Worm (Caenorhabditis elegans) whole organism, early embryonic: ENCODE data around the gene F54F7.2.

ENCODE experiments used
- B0310.2 ChIP-seq: sonication (generic microtip); optimal IDR thresholded peaks from 2 replicates; lab custom pipeline; 2016; ENCODE audit warnings: mild to moderate bottlenecking, missing genetic modification characterization, missing compliant biosample characterization
- F13C5.2 ChIP-seq: sonication (generic microtip); optimal IDR thresholded peaks from 2 replicates; lab custom pipeline; 2017; ENCODE audit warnings: mild to moderate bottlenecking, missing genetic modification characterization, inconsistent platforms, missing compliant biosample characterization
- aly-1 ChIP-seq: sonication (generic microtip); optimal IDR thresholded peaks from 2 replicates; lab custom pipeline; 2016; ENCODE audit warnings: missing genetic modification characterization, missing compliant biosample characterization
- ama-1 ChIP-seq: fragments of 150-350 bp; optimal IDR thresholded peaks from 2 replicates; lab custom pipeline; 2014
- ceh-13 ChIP-seq: fragments of 200-800 bp; sonication (Bioruptor generic); optimal IDR thresholded peaks from 2 replicates; lab custom pipeline; 2018; ENCODE audit warnings: mild to moderate bottlenecking, missing genetic modification characterization, missing compliant biosample characterization
- ceh-36 ChIP-seq: sonication (generic microtip); optimal IDR thresholded peaks from 2 replicates; lab custom pipeline; 2016; ENCODE audit warnings: missing genetic modification characterization, inconsistent platforms, missing compliant biosample characterization
- ets-7 ChIP-seq: sonication (generic microtip); optimal IDR thresholded peaks from 2 replicates; lab custom pipeline; 2016; ENCODE audit warnings: missing genotype, missing genetic modification characterization, missing compliant biosample characterization
- flt-1 ChIP-seq: fragments of 200-800 bp; sonication (Bioruptor generic); IDR thresholded peaks from 2 replicates; pipeline ENCODE4 v1.3.6; 2022; ENCODE audit warnings: missing genetic modification characterization, missing compliant biosample characterization
- hmbx-1 ChIP-seq: sonication (generic microtip); optimal IDR thresholded peaks from 2 replicates; lab custom pipeline; 2016; ENCODE audit warnings: mild to moderate bottlenecking, missing genetic modification characterization, missing compliant biosample characterization
- hmg-4 ChIP-seq: fragments of 200-800 bp; sonication (Bioruptor generic); optimal IDR thresholded peaks from 2 replicates; lab custom pipeline; 2018; ENCODE audit warnings: mild to moderate bottlenecking, missing genetic modification characterization, missing compliant biosample characterization
- hnd-1 ChIP-seq: sonication (generic microtip); optimal IDR thresholded peaks from 2 replicates; lab custom pipeline; 2016; ENCODE audit warnings: missing genetic modification characterization, missing compliant biosample characterization
- pes-1 ChIP-seq: fragments of 200-800 bp; sonication (Bioruptor generic); IDR thresholded peaks from 2 replicates; pipeline ENCODE4 v1.3.6; 2022; ENCODE audit warnings: missing genetic modification reagents, missing genetic modification characterization, missing compliant biosample characterization
- scrt-1 ChIP-seq: fragments of 200-800 bp; sonication (Bioruptor generic); IDR thresholded peaks from 2 replicates; pipeline ENCODE4 v1.3.6; 2022; ENCODE audit warnings: missing genetic modification characterization, missing compliant biosample characterization
- sea-1 ChIP-seq: fragments of 200-800 bp; sonication (Bioruptor generic); conservative IDR thresholded peaks from 2 replicates; pipeline ENCODE4 v1.3.6; 2022; ENCODE audit warnings: missing genetic modification characterization, missing compliant biosample characterization
- tbx-11 ChIP-seq: fragments of 200-800 bp; sonication (Bioruptor generic); IDR thresholded peaks from 2 replicates; pipeline ENCODE4 v1.3.6; 2022; ENCODE audit warnings: missing genetic modification characterization, missing compliant biosample characterization
- tbx-37 ChIP-seq: fragments of 200-800 bp; sonication (Bioruptor generic); conservative IDR thresholded peaks from 2 replicates; pipeline ENCODE4 v1.3.6; 2022; ENCODE audit warnings: missing genetic modification reagents, missing genetic modification characterization, missing compliant biosample characterization
- tra-4 ChIP-seq: sonication (generic microtip); optimal IDR thresholded peaks from 2 replicates; lab custom pipeline; 2017; ENCODE audit warnings: missing genetic modification characterization, missing compliant biosample characterization

Gene F54F7.2

DNA sequence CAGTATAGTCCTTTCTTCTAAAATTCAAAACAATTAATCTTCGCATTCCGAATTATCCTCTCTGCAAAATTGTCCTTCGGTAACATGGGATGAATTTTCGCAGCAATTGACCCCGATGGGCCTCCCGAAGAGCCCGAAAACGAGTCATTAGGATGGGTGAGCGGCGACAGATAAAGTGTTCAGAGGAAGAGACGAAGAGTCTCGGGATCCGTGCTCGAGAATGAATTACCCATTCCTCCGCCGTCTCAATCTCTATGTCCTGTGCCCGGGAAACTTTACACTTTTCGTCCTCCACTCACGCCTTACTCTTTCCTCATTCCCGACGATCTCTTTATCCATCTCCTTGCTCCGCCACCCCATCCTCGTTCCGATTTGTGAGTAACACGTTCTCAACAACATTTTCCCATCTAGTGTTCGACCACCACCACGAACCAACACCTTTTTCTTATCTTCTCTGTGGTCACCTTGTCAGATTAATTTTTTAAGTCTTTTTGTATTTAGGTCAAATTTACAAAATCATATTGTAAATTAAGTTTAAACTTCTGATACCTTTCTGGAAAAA, 22.2 kb upstream of the F54F7.2 start:
- TF ChIP-seq scrt-1 (GFP tag; lab: Robert Waterston, UW) (no peak), hmg-4 (GFP tag; lab: Kevin White, UChicago) (no peak), sea-1 (GFP tag; lab: Robert Waterston, UW) (no peak), ceh-13 (GFP tag; lab: Kevin White, UChicago) (no peak), B0310.2 (no peak), tra-4 (tag; lab: Kevin White, UChicago) (no peak), F13C5.2 (tag; lab: Kevin White, UChicago) (no peak), tbx-37 (GFP tag; lab: Robert Waterston, UW) (no peak), ama-1 (no peak), flt-1 (GFP tag; lab: Robert Waterston, UW) (no peak), ets-7 (no peak), tbx-11 (GFP tag; lab: Robert Waterston, UW) (no peak), ceh-36 (no peak), hmbx-1 (no peak), pes-1 (GFP tag; lab: Robert Waterston, UW) (no peak), aly-1 (no peak), hnd-1 (tag; lab: Kevin White, UChicago) (no peak)

DNA sequence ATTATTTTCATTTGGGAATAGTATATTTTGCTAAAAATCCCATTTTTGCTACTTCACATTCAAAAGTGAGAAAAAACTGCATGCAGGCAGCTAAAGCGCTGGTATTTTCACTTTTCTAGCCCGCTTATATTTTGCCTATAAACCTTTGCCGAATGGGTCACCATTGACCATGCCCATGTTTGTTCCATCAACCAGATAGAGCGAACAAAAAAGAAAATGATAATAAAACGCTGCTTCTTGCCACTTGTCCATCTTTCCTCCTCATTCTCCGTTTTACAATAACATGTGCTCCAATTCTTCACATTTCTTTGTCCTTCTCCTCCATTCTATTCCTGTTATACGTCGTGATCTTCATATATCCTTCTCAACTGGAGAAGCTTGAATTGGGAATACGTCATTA, 19.8 kb upstream of the F54F7.2 start, which contains the start of gene tag-241:
tag-241 (plus strand) TSS at position 301 of the 400 bp plus-strand sequence.
- TF ChIP-seq hmg-4 (GFP tag; lab: Kevin White, UChicago) (no peak), ama-1 (no peak), ets-7 (no peak), ceh-13 (GFP tag; lab: Kevin White, UChicago) (no peak), ceh-36 (no peak), scrt-1 (GFP tag; lab: Robert Waterston, UW) (no peak), tra-4 (tag; lab: Kevin White, UChicago) (no peak), tbx-37 (GFP tag; lab: Robert Waterston, UW) (no peak), hnd-1 (tag; lab: Kevin White, UChicago) (no peak), tbx-11 (GFP tag; lab: Robert Waterston, UW) (no peak), hmbx-1 (no peak), sea-1 (GFP tag; lab: Robert Waterston, UW) (no peak), F13C5.2 (tag; lab: Kevin White, UChicago) (no peak), flt-1 (GFP tag; lab: Robert Waterston, UW) (no peak), B0310.2 (no peak), pes-1 (GFP tag; lab: Robert Waterston, UW) (no peak), aly-1 (no peak)

DNA sequence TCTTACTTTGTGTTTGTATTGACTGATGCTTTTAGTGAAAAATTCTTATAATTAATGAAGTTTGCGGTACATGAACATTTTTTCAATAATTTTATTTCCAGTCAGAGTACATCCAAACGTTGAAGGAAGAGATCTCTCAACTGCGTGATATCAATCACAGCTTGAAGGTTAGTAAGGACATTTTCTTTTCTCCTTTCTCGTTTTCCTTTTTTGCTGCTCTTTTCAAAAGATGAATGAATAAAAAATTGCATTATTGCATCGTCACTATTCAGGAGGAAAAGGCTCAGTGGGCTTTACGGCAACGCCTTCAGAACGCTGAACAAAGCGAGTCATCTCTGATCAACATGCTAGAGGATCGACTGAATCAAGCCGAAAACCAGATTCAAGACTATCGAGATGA, 16.6 kb upstream of the F54F7.2 start:
- TF ChIP-seq B0310.2 (no peak), scrt-1 (GFP tag; lab: Robert Waterston, UW) (no peak), sea-1 (GFP tag; lab: Robert Waterston, UW) (no peak), hmbx-1 (no peak), F13C5.2 (tag; lab: Kevin White, UChicago) (no peak), ceh-13 (GFP tag; lab: Kevin White, UChicago) (no peak), hnd-1 (tag; lab: Kevin White, UChicago) (no peak), ama-1 (no peak), flt-1 (GFP tag; lab: Robert Waterston, UW) (no peak), tbx-37 (GFP tag; lab: Robert Waterston, UW) (no peak), tra-4 (tag; lab: Kevin White, UChicago) (no peak), pes-1 (GFP tag; lab: Robert Waterston, UW) (no peak), ceh-36 (no peak), hmg-4 (GFP tag; lab: Kevin White, UChicago) (no peak), aly-1 (no peak)

DNA sequence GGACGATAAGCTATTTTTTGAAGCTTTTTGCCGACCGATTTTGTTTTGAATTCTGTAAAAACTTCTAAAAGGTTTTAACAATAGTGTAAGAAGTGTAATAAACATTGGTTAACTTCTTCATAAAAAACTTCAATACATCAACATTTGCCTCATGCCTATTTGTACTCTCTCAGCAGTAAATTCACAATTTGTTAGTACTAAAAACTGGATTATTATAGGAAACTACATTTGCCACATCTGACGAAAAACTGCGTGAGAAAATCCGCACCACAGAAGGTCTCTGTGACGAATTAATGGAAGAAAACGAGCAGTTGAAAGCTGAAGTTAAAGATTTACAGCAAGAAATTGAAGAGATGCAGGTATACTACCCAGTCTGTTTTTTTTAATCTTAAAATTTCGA, 15.9 kb upstream of the F54F7.2 start:
- TF ChIP-seq pes-1 (GFP tag; lab: Robert Waterston, UW) (no peak), F13C5.2 (tag; lab: Kevin White, UChicago) (no peak), hmg-4 (GFP tag; lab: Kevin White, UChicago) (no peak), tbx-37 (GFP tag; lab: Robert Waterston, UW) (no peak), tbx-11 (GFP tag; lab: Robert Waterston, UW) (no peak), scrt-1 (GFP tag; lab: Robert Waterston, UW) (no peak), ceh-36 (no peak), tra-4 (tag; lab: Kevin White, UChicago) (no peak), ets-7 (no peak), B0310.2 (no peak), hmbx-1 (no peak), ceh-13 (GFP tag; lab: Kevin White, UChicago) (no peak), flt-1 (GFP tag; lab: Robert Waterston, UW) (no peak), ama-1 (no peak), hnd-1 (tag; lab: Kevin White, UChicago) (no peak), aly-1 (no peak), sea-1 (GFP tag; lab: Robert Waterston, UW) (no peak)

DNA sequence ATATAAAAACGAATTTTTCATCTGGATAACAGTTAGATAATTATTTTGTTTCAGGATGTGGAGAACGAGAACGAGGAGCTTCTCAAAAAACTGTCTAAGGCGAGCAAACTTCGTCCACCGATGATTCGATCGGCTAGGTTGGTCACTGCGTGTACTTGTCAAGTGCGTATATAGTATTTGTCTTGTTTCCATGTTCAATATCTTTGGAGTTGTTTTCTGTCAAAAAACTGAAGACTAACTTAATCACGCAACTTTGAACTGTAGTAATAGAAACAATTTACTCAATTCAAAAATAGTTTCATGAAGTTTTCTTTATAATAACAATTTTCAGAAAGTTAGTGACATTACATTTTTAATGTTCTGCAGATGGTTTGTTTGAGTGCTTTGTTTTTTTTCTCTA, 14.8 kb upstream of the F54F7.2 start:
- TF ChIP-seq sea-1 (GFP tag; lab: Robert Waterston, UW) (no peak), tbx-11 (GFP tag; lab: Robert Waterston, UW) (no peak), scrt-1 (GFP tag; lab: Robert Waterston, UW) (no peak), B0310.2 (no peak), ceh-13 (GFP tag; lab: Kevin White, UChicago) (no peak), hmg-4 (GFP tag; lab: Kevin White, UChicago) (no peak), ceh-36 (no peak), aly-1 (no peak), tra-4 (tag; lab: Kevin White, UChicago) (no peak), pes-1 (GFP tag; lab: Robert Waterston, UW) (no peak), ets-7 (no peak)

DNA sequence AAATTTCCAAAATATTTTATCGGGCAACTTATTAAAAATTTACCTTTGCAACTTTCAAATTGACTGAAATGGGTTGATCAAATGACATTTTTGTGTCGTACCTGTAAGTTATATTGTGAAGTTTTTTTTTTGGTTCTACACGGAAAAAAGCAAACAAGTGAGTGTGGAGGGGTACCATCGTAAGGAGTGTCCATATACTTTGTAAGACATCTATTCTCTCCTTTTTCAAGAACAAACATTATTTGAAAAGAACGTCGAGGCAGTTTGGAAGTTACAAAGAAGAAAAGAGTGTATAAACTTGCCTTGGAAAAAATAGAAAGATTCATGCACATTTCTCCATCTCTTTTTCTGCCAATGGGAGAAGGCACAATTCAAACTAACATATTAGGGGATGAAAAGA, 6.1 kb upstream of the F54F7.2 start, which contains the start of gene taf-7.1:
taf-7.1 (minus strand) TSS at position 101 of the 400 bp plus-strand sequence.
- no peak for TF ChIP-seq tbx-37 (GFP tag; lab: Robert Waterston, UW)
- TF ChIP-seq ceh-36, result no peak
- TF ChIP-seq aly-1, result no peak
- no peak for TF ChIP-seq tbx-11 (GFP tag; lab: Robert Waterston, UW)
- no peak for TF ChIP-seq sea-1 (GFP tag; lab: Robert Waterston, UW)
- no peak for TF ChIP-seq hmg-4 (GFP tag; lab: Kevin White, UChicago)
- no peak for TF ChIP-seq ceh-13 (GFP tag; lab: Kevin White, UChicago)
- TF ChIP-seq ets-7, result no peak
- TF ChIP-seq scrt-1 (GFP tag; lab: Robert Waterston, UW), result no peak
- TF ChIP-seq hmbx-1, result no peak
- TF ChIP-seq flt-1 (GFP tag; lab: Robert Waterston, UW), result no peak
